Worm (Caenorhabditis elegans): Measurements from ENCODE around the gene emb-8.

ce11 chrIII:5195690-5196089 is 3.8 kb downstream of the emb-8 start, which contains the start of gene moc-6:
- TF ChIP-seq tra-4 (tag; optimal IDR thresholded peaks at IDR 0.05) (no peak), scrt-1 (GFP tag; IDR thresholded peaks at IDR 0.05) (no peak), ceh-13 (GFP tag; optimal IDR thresholded peaks at IDR 0.05) (no peak), B0310.2 (tag; optimal IDR thresholded peaks at IDR 0.05) (no peak), sea-1 (GFP tag; conservative IDR thresholded peaks at IDR 0.05) (no peak), F13C5.2 (tag; optimal IDR thresholded peaks at IDR 0.05) (no peak), hnd-1 (tag; optimal IDR thresholded peaks at IDR 0.05) (no peak), ama-1 (optimal IDR thresholded peaks at IDR 0.05) (no peak), flt-1 (GFP tag; IDR thresholded peaks at IDR 0.05) (no peak), tbx-37 (GFP tag; conservative IDR thresholded peaks at IDR 0.05) (no peak), hmg-4 (GFP tag; optimal IDR thresholded peaks at IDR 0.05) (no peak), hmbx-1 (tag; optimal IDR thresholded peaks at IDR 0.05) (no peak), tbx-11 (GFP tag; IDR thresholded peaks at IDR 0.05) (no peak), pes-1 (GFP tag; IDR thresholded peaks at IDR 0.05) (no peak)

All from whole organism, early embryonic.